Worm (Caenorhabditis elegans): ENCODE data around the gene T24D8.6.

T24D8.6 gene

DNA sequence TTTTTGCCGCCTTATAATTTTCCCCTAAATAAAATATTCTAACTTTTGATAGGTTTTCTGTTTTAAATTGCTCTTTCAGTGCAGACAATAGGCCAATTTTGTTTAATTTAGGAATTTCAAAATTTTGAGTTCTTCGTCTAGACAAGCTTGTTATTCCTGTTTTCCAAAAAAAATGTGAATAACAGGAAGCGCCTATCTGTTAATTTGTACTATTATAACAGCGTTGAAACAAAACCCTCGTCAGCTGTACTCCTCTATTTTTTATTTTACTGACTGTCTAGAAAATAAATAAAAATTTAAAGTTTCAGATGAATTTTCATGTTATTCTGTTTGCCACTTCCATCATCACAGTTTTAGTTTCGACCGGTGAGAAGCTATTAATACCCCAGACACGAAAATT is 15.5 kb upstream of the T24D8.6 start, which contains the start of gene F47G3.4:
TSS of gene F47G3.4 (plus strand) at position 301 of the 400 bp plus-strand sequence.
- TF ChIP-seq unc-62 (GFP tag; optimal IDR thresholded peaks at IDR 0.05) (no peak), nhr-23 (tag; optimal IDR thresholded peaks at IDR 0.05) (no peak), nhr-12 (tag; optimal IDR thresholded peaks at IDR 0.05) (no peak), skn-1 (tag; optimal IDR thresholded peaks at IDR 0.05) (no peak), blmp-1 (tag; optimal IDR thresholded peaks at IDR 0.05; ENCODE audit: insufficient read depth) (no peak), elt-1 (tag; optimal IDR thresholded peaks at IDR 0.05) (no peak), R02D3.7 (tag; optimal IDR thresholded peaks at IDR 0.05) (no peak), nhr-129 (tag; optimal IDR thresholded peaks at IDR 0.05) (no peak), nhr-21 (tag; optimal IDR thresholded peaks at IDR 0.05) (no peak), C34F6.9 (tag; optimal IDR thresholded peaks at IDR 0.05) (no peak), egl-27 (tag; optimal IDR thresholded peaks at IDR 0.05) (no peak), lin-11 (tag; optimal IDR thresholded peaks at IDR 0.05) (no peak), gmeb-1 (tag; optimal IDR thresholded peaks at IDR 0.05) (no peak), nhr-77 (tag; optimal IDR thresholded peaks at IDR 0.05) (no peak)

ce11 chrX:2380818-2381217 is 15.0 kb upstream of the T24D8.6 start:
- TF ChIP-seq nhr-129 (tag; optimal IDR thresholded peaks at IDR 0.05) (peak; percentile 43), sem-4 (tag; optimal IDR thresholded peaks at IDR 0.05) (no peak), nhr-25 (tag; optimal IDR thresholded peaks at IDR 0.05) (peak; percentile 9), F13H6.1 (tag; optimal IDR thresholded peaks at IDR 0.05) (no peak)

- TF ChIP-seq blmp-1 (tag; optimal IDR thresholded peaks at IDR 0.05; ENCODE audit: insufficient read depth) (peak; percentile 48), ZK546.5 (tag; optimal IDR thresholded peaks at IDR 0.05) (no peak)
Measured at ce11 chrX:2375300-2376035, 9.7 kb upstream of the T24D8.6 start, which contains the start of gene F47G3.3. F47G3.3 (plus strand) TSS chrX:2375985.

DNA sequence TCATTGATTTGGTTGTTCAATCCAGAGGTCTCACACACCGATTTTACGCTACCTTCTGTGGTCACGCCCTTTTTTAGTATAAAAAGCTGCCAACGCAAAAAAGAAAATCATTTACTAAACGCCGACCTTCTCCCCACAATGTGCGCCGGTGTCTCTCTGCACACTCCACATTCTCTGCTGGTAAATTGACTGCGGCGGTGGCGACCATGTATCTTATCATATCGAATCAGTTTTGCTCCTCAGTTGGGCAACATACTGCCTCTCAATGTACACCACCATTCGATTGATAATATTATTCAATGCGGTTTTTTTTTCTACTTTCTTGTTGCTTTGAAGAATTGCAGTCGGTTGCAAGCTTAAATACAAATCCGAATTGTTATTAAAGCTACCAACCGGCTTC is 6.3 kb upstream of the T24D8.6 start:
- TF ChIP-seq nhr-129 (tag; optimal IDR thresholded peaks at IDR 0.05) (peak; percentile 17), elt-1 (tag; optimal IDR thresholded peaks at IDR 0.05) (no peak), gmeb-1 (tag; optimal IDR thresholded peaks at IDR 0.05) (peak; percentile 10), crh-2 (tag; optimal IDR thresholded peaks at IDR 0.05) (peak; percentile 7), fos-1 (tag; optimal IDR thresholded peaks at IDR 0.05) (peak; percentile 45)

DNA sequence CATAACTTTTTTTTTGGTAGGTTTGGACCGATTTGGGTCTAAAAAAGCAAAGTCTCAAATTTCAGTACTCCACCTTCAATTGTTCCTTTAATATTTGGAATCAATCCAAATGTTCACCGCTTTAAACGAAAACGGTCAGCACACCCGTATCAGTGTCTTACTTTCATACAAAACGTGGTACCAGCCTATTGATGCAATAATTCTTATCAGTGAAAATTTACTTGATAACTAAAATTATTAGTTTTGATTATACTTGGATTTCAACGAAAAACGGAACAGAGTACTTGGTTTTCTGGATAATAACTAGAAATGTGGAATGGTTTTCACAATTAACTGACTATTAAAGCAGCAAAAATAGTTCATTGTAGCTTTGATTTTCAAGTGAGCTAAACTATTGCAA is 4.9 kb upstream of the T24D8.6 start:
- TF ChIP-seq dmd-4 (tag; optimal IDR thresholded peaks at IDR 0.05) (no peak), unc-55 (GFP tag; optimal IDR thresholded peaks at IDR 0.05) (no peak), ceh-82 (tag; optimal IDR thresholded peaks at IDR 0.05) (no peak), skn-1 (tag; optimal IDR thresholded peaks at IDR 0.05) (no peak), crh-2 (tag; optimal IDR thresholded peaks at IDR 0.05) (peak; percentile 61), egl-27 (tag; optimal IDR thresholded peaks at IDR 0.05) (no peak), nhr-12 (tag; optimal IDR thresholded peaks at IDR 0.05) (no peak), peb-1 (tag; optimal IDR thresholded peaks at IDR 0.05) (no peak), fos-1 (tag; optimal IDR thresholded peaks at IDR 0.05) (peak; percentile 77), Y55F3AM.14 (GFP tag; optimal IDR thresholded peaks at IDR 0.05) (no peak), nhr-23 (tag; optimal IDR thresholded peaks at IDR 0.05) (no peak), elt-3 (tag; optimal IDR thresholded peaks at IDR 0.05) (no peak), alr-1 (tag; optimal IDR thresholded peaks at IDR 0.05) (no peak), lin-39 (tag; optimal IDR thresholded peaks at IDR 0.05) (no peak), ZK546.5 (tag; optimal IDR thresholded peaks at IDR 0.05) (no peak), lin-11 (tag; optimal IDR thresholded peaks at IDR 0.05) (no peak)

DNA sequence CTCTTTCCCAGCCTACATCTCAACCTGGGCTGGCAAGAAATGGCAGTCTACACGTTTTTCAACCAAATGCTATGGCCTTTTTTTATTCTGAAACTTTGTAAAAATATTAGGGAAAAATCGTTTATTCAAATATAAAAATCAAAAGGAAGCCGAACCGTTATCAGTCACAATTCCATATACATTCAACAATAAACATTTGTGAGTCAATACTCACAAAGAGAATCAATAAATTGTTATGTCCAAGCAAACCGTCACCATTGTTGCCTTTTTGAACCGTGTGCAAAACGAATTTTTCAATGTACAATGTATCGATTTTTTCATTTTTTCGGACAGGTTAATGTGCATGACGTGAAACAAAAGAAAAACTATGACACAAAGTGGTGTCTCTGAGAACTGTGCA is 3.3 kb upstream of the T24D8.6 start:
- TF ChIP-seq blmp-1 (tag; optimal IDR thresholded peaks at IDR 0.05; ENCODE audit: insufficient read depth) (no peak), fos-1 (tag; optimal IDR thresholded peaks at IDR 0.05) (peak; percentile 28), lin-11 (tag; optimal IDR thresholded peaks at IDR 0.05) (no peak), ceh-82 (tag; optimal IDR thresholded peaks at IDR 0.05) (no peak), snpc-4 (tag; optimal IDR thresholded peaks at IDR 0.05) (no peak)
